Worm (Caenorhabditis elegans): ENCODE measurements around the gene Y43F8A.1.

ce11 chrV:19325436-19325835 is 44.9 kb upstream of the Y43F8A.1 start:
- no peak for TF ChIP-seq F49E8.2 (tag; optimal IDR thresholded peaks at IDR 0.05; ENCODE audit: insufficient read depth)
- no peak for TF ChIP-seq nhr-27 (tag; optimal IDR thresholded peaks at IDR 0.05)
- no peak for TF ChIP-seq ama-1 (optimal IDR thresholded peaks at IDR 0.05)
- TF ChIP-seq ama-1 (GFP tag; optimal IDR thresholded peaks at IDR 0.05) = no peak
- no peak for TF ChIP-seq dpl-1 (GFP tag; optimal IDR thresholded peaks at IDR 0.05)
- no peak for TF ChIP-seq sea-2 (GFP tag; IDR thresholded peaks at IDR 0.05)
- TF ChIP-seq efl-1 (GFP tag; optimal IDR thresholded peaks at IDR 0.05) = no peak
- no peak for TF ChIP-seq unc-62 (GFP tag; optimal IDR thresholded peaks at IDR 0.05)
- TF ChIP-seq tlf-1 (GFP tag; optimal IDR thresholded peaks at IDR 0.05) = no peak
